Worm (Caenorhabditis elegans) whole organism, dauer: ENCODE measurements around the gene mrpl-22.

ENCODE experiments used
- unc-62 ChIP-seq: sonication (generic microtip); optimal IDR thresholded peaks from 2 replicates; lab custom pipeline; 2017; ENCODE audit warnings: missing biosample characterization, missing genetic modification reagents, missing genetic modification characterization

mrpl-22 gene

ce11 chrIII:10615166-10615565, at the start of gene mrpl-22:
Gene mrpl-22 (plus strand): TSS chrIII:10615466.
- TF ChIP-seq unc-62 (GFP tag; lab: Kevin White, UChicago): no peak

ce11 chrIII:10565926-10566325, 49.3 kb upstream of the mrpl-22 start, which contains the start of gene acdh-11:
Gene acdh-11 (plus strand): TSS chrIII:10566258.
- TF ChIP-seq unc-62 (GFP tag; lab: Kevin White, UChicago): no peak

- no peak for TF ChIP-seq unc-62 (GFP tag; lab: Kevin White, UChicago)
Observed at ce11 chrIII:10569246-10569645, 46.0 kb upstream of the mrpl-22 start.

- no peak for TF ChIP-seq unc-62 (GFP tag; lab: Kevin White, UChicago)
Observed at ce11 chrIII:10575320-10575719, 39.9 kb upstream of the mrpl-22 start, which contains the start of gene Y45F3A.4. Gene Y45F3A.4 (minus strand): TSS chrIII:10575420.

ce11 chrIII:10577782-10578181, 37.5 kb upstream of the mrpl-22 start:
- TF ChIP-seq unc-62 (GFP tag; lab: Kevin White, UChicago): no peak

- no peak for TF ChIP-seq unc-62 (GFP tag; lab: Kevin White, UChicago)
Observed at ce11 chrIII:10578873-10579272, 36.4 kb upstream of the mrpl-22 start.

ce11 chrIII:10580206-10580605, 35.1 kb upstream of the mrpl-22 start:
- no peak for TF ChIP-seq unc-62 (GFP tag; lab: Kevin White, UChicago)

ce11 chrIII:10583483-10583882, 31.8 kb upstream of the mrpl-22 start:
- no peak for TF ChIP-seq unc-62 (GFP tag; lab: Kevin White, UChicago)

- no peak for TF ChIP-seq unc-62 (GFP tag; lab: Kevin White, UChicago)
Observed at ce11 chrIII:10586243-10586642, 29.0 kb upstream of the mrpl-22 start, which contains the start of gene Y45F3A.5. Gene Y45F3A.5 (minus strand): TSS chrIII:10586343.

- no peak for TF ChIP-seq unc-62 (GFP tag; lab: Kevin White, UChicago)
Observed at ce11 chrIII:10592074-10592473, 23.2 kb upstream of the mrpl-22 start.

ce11 chrIII:10592729-10593128, 22.5 kb upstream of the mrpl-22 start, which contains the start of gene Y45F3A.8:
Gene Y45F3A.8 (minus strand): TSS chrIII:10592829.
- no peak for TF ChIP-seq unc-62 (GFP tag; lab: Kevin White, UChicago)

- TF ChIP-seq unc-62 (GFP tag; lab: Kevin White, UChicago): no peak
Observed at ce11 chrIII:10595066-10595465, 20.2 kb upstream of the mrpl-22 start, which contains the start of gene Y45F3A.9. Gene Y45F3A.9 (minus strand): TSS chrIII:10595166.

ce11 chrIII:10596387-10596786, 18.9 kb upstream of the mrpl-22 start, which contains the start of gene Y39A1A.3:
Gene Y39A1A.3 (minus strand): TSS chrIII:10596487.
- no peak for TF ChIP-seq unc-62 (GFP tag; lab: Kevin White, UChicago)

ce11 chrIII:10599699-10600098, 15.6 kb upstream of the mrpl-22 start:
- TF ChIP-seq unc-62 (GFP tag; lab: Kevin White, UChicago): no peak

ce11 chrIII:10600138-10600626, 15.1 kb upstream of the mrpl-22 start, which contains the start of gene epg-6:
Gene epg-6 (minus strand): TSS chrIII:10600188.
- TF ChIP-seq unc-62 (GFP tag; lab: Kevin White, UChicago): no peak

ce11 chrIII:10600894-10601293, 14.4 kb upstream of the mrpl-22 start:
- TF ChIP-seq unc-62 (GFP tag; lab: Kevin White, UChicago): no peak

- no peak for TF ChIP-seq unc-62 (GFP tag; lab: Kevin White, UChicago)
Observed at ce11 chrIII:10603248-10603647, 12.0 kb upstream of the mrpl-22 start, which contains the start of gene Y39A1A.2. Gene Y39A1A.2 (minus strand): TSS chrIII:10603566.
